Worm (Caenorhabditis elegans) whole organism, L4 larva: ENCODE data around the gene zipt-15.

Experiments
- D1046.2 ChIP-seq: fragments of 200-800 bp; sonication (Bioruptor generic); IDR thresholded peaks from 2 replicates; pipeline ENCODE4 v1.3.6; 2022; ENCODE audit warnings: missing genetic modification characterization, missing compliant biosample characterization
- F10B5.3 ChIP-seq: sonication (generic microtip); optimal IDR thresholded peaks from 2 replicates; lab custom pipeline; 2016; ENCODE audit warnings: mild to moderate bottlenecking, missing genetic modification characterization, missing compliant biosample characterization
- F26F4.8 ChIP-seq: fragments of 200-800 bp; sonication (Bioruptor generic); conservative IDR thresholded peaks from 2 replicates; pipeline ENCODE4 v1.3.6; 2022; ENCODE audit warnings: missing genetic modification characterization, missing compliant biosample characterization
- F44E2.7 ChIP-seq: fragments of 200-800 bp; sonication (Bioruptor generic); IDR thresholded peaks from 2 replicates; pipeline ENCODE4 v2.1.2; 2022; ENCODE audit warnings: missing genetic modification characterization, missing compliant biosample characterization
- R02D3.7 ChIP-seq: fragments of 150-350 bp; sonication (generic microtip); optimal IDR thresholded peaks from 3 replicates; lab custom pipeline; 2014; ENCODE audit warnings: missing biosample characterization, missing genetic modification characterization
- T20F7.1 ChIP-seq: fragments of 200-800 bp; sonication (Bioruptor generic); optimal IDR thresholded peaks from 2 replicates; lab custom pipeline; 2018; ENCODE audit warnings: mild to moderate bottlenecking, missing genetic modification characterization, missing compliant biosample characterization
- T26A8.4 ChIP-seq: fragments of 200-800 bp; sonication (Bioruptor generic); IDR thresholded peaks from 2 replicates; pipeline ENCODE4 v1.3.6; 2022; ENCODE audit warnings: missing genetic modification characterization, missing compliant biosample characterization
- Y105C5A.15 ChIP-seq: fragments of 200-800 bp; sonication (Bioruptor generic); IDR thresholded peaks from 2 replicates; pipeline ENCODE4 v1.3.6; 2022; ENCODE audit warnings: missing genetic modification characterization, missing compliant biosample characterization
- ZK337.2 ChIP-seq: fragments of 200-800 bp; sonication (Bioruptor generic); IDR thresholded peaks from 2 replicates; pipeline ENCODE4 v1.3.6; 2022; ENCODE audit warnings: missing genetic modification reagents, missing genetic modification characterization, missing compliant biosample characterization
- ZK546.5 ChIP-seq, 2 experiments: sonication (generic microtip); optimal IDR thresholded peaks; 2 replicates each; lab custom pipeline; 2017; ENCODE audit warnings: missing biosample characterization in 2 of 2, missing genetic modification characterization in 2 of 2
- aha-1 ChIP-seq: fragments of 150-350 bp; peaks from one replicate; lab custom pipeline; 2014; ENCODE audit warnings: missing biosample characterization, missing genetic modification characterization
- aly-2 ChIP-seq: sonication (generic microtip); optimal IDR thresholded peaks from 2 replicates; lab custom pipeline; 2018; ENCODE audit warnings: missing biosample characterization, missing genetic modification characterization
- ama-1 ChIP-seq: fragments of 150-350 bp; optimal IDR thresholded peaks from 2 replicates; lab custom pipeline; 2014; ENCODE audit warnings: inconsistent platforms, mixed read lengths
- arid-1 ChIP-seq: fragments of 200-800 bp; sonication (Bioruptor generic); conservative IDR thresholded peaks from 2 replicates; pipeline ENCODE4 v1.3.6; 2022; ENCODE audit warnings: missing genetic modification reagents, missing genetic modification characterization, missing compliant biosample characterization
- ceh-62 ChIP-seq: sonication (generic microtip); optimal IDR thresholded peaks from 2 replicates; lab custom pipeline; 2017; ENCODE audit warnings: missing biosample characterization, missing genetic modification characterization
- ces-1 ChIP-seq: fragments of 150-350 bp; sonication (generic microtip); optimal IDR thresholded peaks from 4 replicates; lab custom pipeline; 2014; ENCODE audit warnings: missing biosample characterization, missing genetic modification reagents, missing genetic modification characterization
- daf-12 ChIP-seq: fragments of 150-350 bp; optimal IDR thresholded peaks from 2 replicates; lab custom pipeline; 2014; ENCODE audit warnings: missing biosample characterization, missing genetic modification reagents, missing genetic modification characterization
- dmd-6 ChIP-seq: fragments of 200-800 bp; sonication (Bioruptor generic); IDR thresholded peaks from 2 replicates; pipeline ENCODE4 v1.3.6; 2022; ENCODE audit warnings: missing genetic modification reagents, missing genetic modification characterization, missing compliant biosample characterization
- dmd-8 ChIP-seq: fragments of 200-800 bp; sonication (Bioruptor generic); IDR thresholded peaks from 2 replicates; pipeline ENCODE4 v1.3.6; 2022; ENCODE audit warnings: missing genetic modification characterization, missing compliant biosample characterization
- dmd-9 ChIP-seq: fragments of 200-800 bp; sonication (Bioruptor generic); IDR thresholded peaks from 2 replicates; pipeline ENCODE4 v1.3.6; 2022; ENCODE audit warnings: missing genetic modification reagents, missing genetic modification characterization, missing compliant biosample characterization
- duxl-1 ChIP-seq: sonication (generic microtip); optimal IDR thresholded peaks from 2 replicates; lab custom pipeline; 2016; ENCODE audit warnings: mild to moderate bottlenecking, missing genetic modification characterization, moderate library complexity, missing compliant biosample characterization; ENCODE audit not compliant: poor library complexity
- dve-1 ChIP-seq: sonication (generic microtip); optimal IDR thresholded peaks from 2 replicates; lab custom pipeline; 2017; ENCODE audit warnings: antibody characterized with exemption, mild to moderate bottlenecking, missing genetic modification characterization, missing compliant biosample characterization; ENCODE audit not compliant: insufficient read depth
- egl-43 ChIP-seq: fragments of 200-800 bp; sonication (Bioruptor generic); IDR thresholded peaks from 2 replicates; pipeline ENCODE4 v1.3.6; 2022; ENCODE audit warnings: missing genetic modification reagents, missing genetic modification characterization, missing compliant biosample characterization
- hlh-30 ChIP-seq: sonication (generic microtip); optimal IDR thresholded peaks from 2 replicates; lab custom pipeline; 2017; ENCODE audit warnings: antibody characterized with exemption, mild to moderate bottlenecking, missing genetic modification characterization, missing compliant biosample characterization; ENCODE audit not compliant: insufficient read depth
- hmg-1.1 ChIP-seq: fragments of 200-800 bp; sonication (Bioruptor generic); IDR thresholded peaks from 2 replicates; pipeline ENCODE4 v1.3.6; 2022; ENCODE audit warnings: missing genetic modification reagents, missing genetic modification characterization, missing compliant biosample characterization
- lim-7 ChIP-seq: fragments of 200-800 bp; sonication (Bioruptor generic); IDR thresholded peaks from 2 replicates; pipeline ENCODE4 v1.3.6; 2022; ENCODE audit warnings: missing genetic modification characterization, missing compliant biosample characterization
- lin-13 ChIP-seq: fragments of 150-350 bp; optimal IDR thresholded peaks from 2 replicates; lab custom pipeline; 2014; ENCODE audit warnings: missing biosample characterization, missing genetic modification reagents, missing genetic modification characterization
- lin-15B ChIP-seq: fragments of 150-350 bp; sonication (generic microtip); optimal IDR thresholded peaks from 3 replicates; lab custom pipeline; 2014; ENCODE audit warnings: missing biosample characterization, missing genetic modification characterization
- lin-39 ChIP-seq: fragments of 150-350 bp; optimal IDR thresholded peaks from 2 replicates; lab custom pipeline; 2014; ENCODE audit warnings: missing biosample characterization, missing genetic modification reagents, missing genetic modification characterization
- lir-3 ChIP-seq: sonication (generic microtip); optimal IDR thresholded peaks from 2 replicates; lab custom pipeline; 2016; ENCODE audit warnings: mild to moderate bottlenecking, missing genetic modification characterization, missing compliant biosample characterization
- madf-5 ChIP-seq, 2 experiments: fragments of 200-800 bp; sonication (Bioruptor generic); IDR thresholded peaks; 2 replicates each; pipeline ENCODE4 v1.3.6; 2022; ENCODE audit warnings: missing compliant biosample characterization in 2 of 2, missing genetic modification characterization in 2 of 2
- mxl-3 ChIP-seq: fragments of 200-800 bp; sonication (Bioruptor generic); optimal IDR thresholded peaks from 2 replicates; lab custom pipeline; 2018; ENCODE audit warnings: mild to moderate bottlenecking, missing genetic modification characterization, missing compliant biosample characterization
- nhr-10 ChIP-seq: fragments of 150-350 bp; optimal IDR thresholded peaks from 2 replicates; lab custom pipeline; 2014; ENCODE audit warnings: missing biosample characterization, missing genetic modification characterization
- nhr-102 ChIP-seq: sonication (generic microtip); optimal IDR thresholded peaks from 2 replicates; lab custom pipeline; 2016; ENCODE audit warnings: mild to moderate bottlenecking, missing genetic modification characterization, moderate library complexity, missing compliant biosample characterization
- nhr-237 ChIP-seq: sonication (generic microtip); optimal IDR thresholded peaks from 2 replicates; lab custom pipeline; 2017; ENCODE audit warnings: missing biosample characterization, missing genetic modification characterization
- nhr-41 ChIP-seq: fragments of 200-800 bp; sonication (Bioruptor generic); IDR thresholded peaks from 2 replicates; pipeline ENCODE4 v1.3.6; 2022; ENCODE audit warnings: missing genetic modification reagents, missing genetic modification characterization, missing compliant biosample characterization
- nhr-42 ChIP-seq: fragments of 200-800 bp; sonication (Bioruptor generic); IDR thresholded peaks from 2 replicates; pipeline ENCODE4 v1.3.6; 2022; ENCODE audit warnings: missing genetic modification characterization, missing compliant biosample characterization
- nhr-48 ChIP-seq: sonication (generic microtip); optimal IDR thresholded peaks from 2 replicates; lab custom pipeline; 2016; ENCODE audit warnings: mild to moderate bottlenecking, missing genetic modification characterization, missing compliant biosample characterization
- nhr-77 ChIP-seq: fragments of 150-350 bp; optimal IDR thresholded peaks from 2 replicates; lab custom pipeline; 2014; ENCODE audit warnings: missing biosample characterization, missing genetic modification characterization
- pqm-1 ChIP-seq: sonication (generic microtip); optimal IDR thresholded peaks from 2 replicates; lab custom pipeline; 2017; ENCODE audit warnings: missing biosample characterization, missing genetic modification characterization
- rbr-2 ChIP-seq: sonication (generic microtip); optimal IDR thresholded peaks from 2 replicates; lab custom pipeline; 2016; ENCODE audit warnings: missing genotype, missing genetic modification characterization, missing compliant biosample characterization
- saeg-2 ChIP-seq: fragments of 200-800 bp; sonication (Bioruptor generic); IDR thresholded peaks from 2 replicates; pipeline ENCODE4 v1.3.6; 2022; ENCODE audit warnings: missing genetic modification reagents, missing genetic modification characterization, missing compliant biosample characterization
- sdz-12 ChIP-seq: fragments of 200-800 bp; sonication (Bioruptor generic); optimal IDR thresholded peaks from 2 replicates; lab custom pipeline; 2018; ENCODE audit warnings: mild to moderate bottlenecking, missing genetic modification characterization, missing compliant biosample characterization
- set-16 ChIP-seq: fragments of 200-800 bp; sonication (Bioruptor generic); IDR thresholded peaks from 2 replicates; pipeline ENCODE4 v1.3.6; 2022; ENCODE audit warnings: missing genetic modification reagents, missing genetic modification characterization, missing compliant biosample characterization
- snpc-1.2 ChIP-seq: fragments of 200-800 bp; sonication (Bioruptor generic); IDR thresholded peaks from 2 replicates; pipeline ENCODE4 v1.3.6; 2022; ENCODE audit warnings: missing genetic modification reagents, missing genetic modification characterization, missing compliant biosample characterization
- snpc-4 ChIP-seq: fragments of 150-350 bp; optimal IDR thresholded peaks from 2 replicates; lab custom pipeline; 2014; ENCODE audit warnings: missing biosample characterization, missing genetic modification characterization
- tag-97 ChIP-seq: fragments of 200-800 bp; sonication (Bioruptor generic); IDR thresholded peaks from 2 replicates; pipeline ENCODE4 v1.3.6; 2022; ENCODE audit warnings: missing genetic modification characterization, missing compliant biosample characterization
- unc-39 ChIP-seq: sonication (generic microtip); optimal IDR thresholded peaks from 2 replicates; lab custom pipeline; 2017; ENCODE audit warnings: missing biosample characterization, missing genetic modification characterization
- unc-62 ChIP-seq, 3 experiments: fragments of 150-350 bp in 1 of 3; sonication (generic microtip); optimal IDR thresholded peaks in 2 of 3; peaks in 1 of 3; 1 replicate in 1 of 3; 2 replicates in 2 of 3; lab custom pipeline; 2014 to 2017; ENCODE audit warnings: missing biosample characterization in 3 of 3, missing genetic modification characterization in 3 of 3, missing genetic modification reagents in 3 of 3, missing genotype in 1 of 3
- vab-7 ChIP-seq: fragments of 200-800 bp; sonication (Bioruptor generic); IDR thresholded peaks from 2 replicates; pipeline ENCODE4 v1.3.6; 2022; ENCODE audit warnings: missing genetic modification reagents, missing genetic modification characterization, missing compliant biosample characterization
- zfp-2 ChIP-seq: sonication (generic microtip); optimal IDR thresholded peaks from 2 replicates; lab custom pipeline; 2016; ENCODE audit warnings: mild to moderate bottlenecking, missing genetic modification characterization, missing compliant biosample characterization
- ztf-7 ChIP-seq: fragments of 150-350 bp; optimal IDR thresholded peaks from 2 replicates; lab custom pipeline; 2014; ENCODE audit warnings: missing biosample characterization, missing genetic modification characterization

Gene zipt-15

DNA sequence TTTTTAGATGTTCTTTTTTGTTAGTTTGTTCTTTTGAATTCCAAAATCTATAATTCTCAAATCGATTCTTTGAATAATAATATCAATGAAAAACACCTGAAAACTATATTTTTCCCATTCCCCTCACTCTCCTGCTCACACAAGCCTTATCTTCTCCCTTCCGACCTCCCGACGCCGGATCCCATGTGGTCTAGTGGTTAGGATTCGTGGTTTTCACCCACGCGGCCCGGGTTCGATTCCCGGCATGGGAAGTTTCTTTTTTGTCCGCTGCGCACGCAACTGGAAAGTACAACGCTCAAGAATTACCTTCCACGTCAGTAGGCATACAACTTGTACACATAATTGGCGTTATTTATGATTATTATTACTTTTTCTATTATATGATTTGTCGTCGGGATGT, 17.9 kb upstream of the zipt-15 start (continued):
- no peak for TF ChIP-seq lir-3 (tag; lab: Kevin White, UChicago)
- TF ChIP-seq dve-1 (tag; lab: Kevin White, UChicago): peak; percentile 25
- no peak for TF ChIP-seq aly-2
- peak; percentile 75 for TF ChIP-seq hlh-30 (tag; lab: Kevin White, UChicago)
- TF ChIP-seq egl-43 (GFP tag; lab: Robert Waterston, UW): peak; percentile 84
- no peak for TF ChIP-seq snpc-1.2 (GFP tag; lab: Robert Waterston, UW)
- no peak for TF ChIP-seq ztf-7 (tag; lab: Kevin White, UChicago)
- TF ChIP-seq unc-39 (tag; lab: Kevin White, UChicago): no peak
- TF ChIP-seq dmd-8 (GFP tag; lab: Robert Waterston, UW): 0 out of 2 replicates have a peak, but pooled peaks have one; percentile 47
- TF ChIP-seq pqm-1: no peak
- TF ChIP-seq lin-13 (GFP tag; lab: Kevin White, UChicago): peak; percentile 29
- no peak for TF ChIP-seq nhr-77 (tag; lab: Kevin White, UChicago)
- TF ChIP-seq Y105C5A.15 (GFP tag; lab: Robert Waterston, UW): 0 out of 2 replicates have a peak, but pooled peaks have one; percentile 70
- peak; percentile 14 for TF ChIP-seq aha-1 (tag; lab: Kevin White, UChicago)
- TF ChIP-seq arid-1 (GFP tag; lab: Robert Waterston, UW): peak; percentile 47; the same call in 1 of the 2 replicates
- TF ChIP-seq rbr-2 (tag; lab: Kevin White, UChicago): peak; percentile 41
- peak; percentile 34; the same call in 1 of the 2 replicates for TF ChIP-seq vab-7 (GFP tag; lab: Robert Waterston, UW)
- 0 out of 2 replicates have a peak, but pooled peaks have one; percentile 46 for TF ChIP-seq dmd-9
- TF ChIP-seq lim-7 (GFP tag; lab: Robert Waterston, UW): peak; percentile 85
- TF ChIP-seq T26A8.4 (GFP tag; lab: Robert Waterston, UW): no peak
- TF ChIP-seq dmd-6 (GFP tag; lab: Robert Waterston, UW): peak; percentile 54
- TF ChIP-seq ZK546.5 (tag; optimal IDR thresholded peaks at IDR 0.05; lab: Kevin White, UChicago): no peak
- no peak for TF ChIP-seq F44E2.7
- TF ChIP-seq lin-39 (tag; lab: Kevin White, UChicago): no peak
- peak; percentile 29; the same call in 1 of the 2 replicates for TF ChIP-seq nhr-42 (GFP tag; lab: Robert Waterston, UW)
- no peak for TF ChIP-seq lin-15B (tag; lab: Kevin White, UChicago)
- TF ChIP-seq T20F7.1 (GFP tag; lab: Kevin White, UChicago): no peak
- 0 out of 2 replicates have a peak, but pooled peaks have one; percentile 59 for TF ChIP-seq ZK337.2 (GFP tag; lab: Robert Waterston, UW)
- no peak for TF ChIP-seq nhr-48
- TF ChIP-seq R02D3.7: no peak
- no peak for TF ChIP-seq F26F4.8 (GFP tag; lab: Robert Waterston, UW)
- TF ChIP-seq sdz-12 (GFP tag; lab: Kevin White, UChicago): no peak
- TF ChIP-seq snpc-4: no peak
- TF ChIP-seq tag-97 (GFP tag; lab: Robert Waterston, UW): no peak
- no peak for TF ChIP-seq zfp-2 (tag; lab: Kevin White, UChicago)
- TF ChIP-seq nhr-41 (GFP tag; lab: Robert Waterston, UW): 0 out of 2 replicates have a peak, but pooled peaks have one; percentile 18
- TF ChIP-seq unc-62 (GFP tag; optimal IDR thresholded peaks at IDR 0.05 in 1 of 2; lab: Kevin White, UChicago): peak in 1 of 2 experiments; percentile 61
- no peak for TF ChIP-seq unc-62 (tag; optimal IDR thresholded peaks at IDR 0.05; lab: Kevin White, UChicago)
- TF ChIP-seq nhr-237: no peak
- TF ChIP-seq daf-12: no peak
- TF ChIP-seq ceh-62 (tag; lab: Kevin White, UChicago): no peak
- TF ChIP-seq mxl-3: no peak
- TF ChIP-seq F10B5.3 (tag; lab: Kevin White, UChicago): no peak
- no peak for TF ChIP-seq madf-5 (GFP tag; IDR thresholded peaks at IDR 0.05; lab: Robert Waterston, UW)
- TF ChIP-seq ces-1 (GFP tag; lab: Kevin White, UChicago): no peak
- TF ChIP-seq hmg-1.1 (GFP tag; lab: Robert Waterston, UW): peak; percentile 81
- peak; percentile 41 for TF ChIP-seq set-16 (GFP tag; lab: Robert Waterston, UW)
- TF ChIP-seq nhr-10: no peak
- no peak for TF ChIP-seq ama-1 (lab: Kevin White, UChicago)
- no peak for TF ChIP-seq D1046.2
- peak; percentile 14 for TF ChIP-seq nhr-102
- peak; percentile 19 for TF ChIP-seq duxl-1 (tag; lab: Kevin White, UChicago)
- TF ChIP-seq saeg-2 (GFP tag; lab: Robert Waterston, UW): no peak
